Fruit fly (Drosophila melanogaster) whole organism, wandering third instar larva: ENCODE data around the gene Tep3.

Source experiments
- Abd-B ChIP-seq: fragments of >200 bp; optimal IDR thresholded peaks from 2 replicates; lab custom pipeline; 2017; ENCODE audit warnings: missing biosample characterization, missing genetic modification characterization
- CrebA ChIP-seq: fragments of 200-800 bp; sonication (Bioruptor generic); optimal IDR thresholded peaks from 2 replicates; lab custom pipeline; 2016; ENCODE audit warnings: missing biosample characterization, mild to moderate bottlenecking, missing genetic modification characterization, borderline replicate concordance
- GATAd ChIP-seq: sonication (Bioruptor generic); optimal IDR thresholded peaks from 2 replicates; lab custom pipeline; 2016; ENCODE audit warnings: missing biosample characterization, missing genetic modification characterization
- HLH106 ChIP-seq: fragments of 200-800 bp; optimal IDR thresholded peaks from 3 replicates; lab custom pipeline; 2019; ENCODE audit warnings: missing biosample characterization, mild to moderate bottlenecking, missing genetic modification characterization, moderate library complexity
- Hnf4 ChIP-seq: fragments of 200-800 bp; sonication (Bioruptor generic); optimal IDR thresholded peaks from 2 replicates; lab custom pipeline; 2016; ENCODE audit warnings: missing biosample characterization, mild to moderate bottlenecking, missing genetic modification characterization
- Hr78 ChIP-seq: fragments of >200 bp; optimal IDR thresholded peaks from 2 replicates; lab custom pipeline; 2017; ENCODE audit warnings: missing biosample characterization, missing genetic modification characterization
- Hr83 ChIP-seq: fragments of 200-300 bp; sonication (Bioruptor generic); optimal IDR thresholded peaks from 2 replicates; lab custom pipeline; 2016; ENCODE audit warnings: missing biosample characterization, mild to moderate bottlenecking, missing genetic modification characterization, moderate library complexity; ENCODE audit not compliant: poor library complexity, severe bottlenecking
- Jra ChIP-seq: sonication (Bioruptor generic); optimal IDR thresholded peaks from 2 replicates; lab custom pipeline; 2016; ENCODE audit warnings: missing biosample characterization, missing genetic modification characterization
- Mio ChIP-seq: sonication (Bioruptor generic); optimal IDR thresholded peaks from 2 replicates; lab custom pipeline; 2016; ENCODE audit warnings: missing biosample characterization, missing genetic modification characterization
- Myc ChIP-seq: fragments of >200 bp; optimal IDR thresholded peaks from 2 replicates; lab custom pipeline; 2017
- N ChIP-seq: fragments of >200 bp; optimal IDR thresholded peaks from 2 replicates; lab custom pipeline; 2018; ENCODE audit warnings: missing biosample characterization, missing external identifiers, missing genetic modification characterization
- OdsH ChIP-seq: fragments of 200-800 bp; sonication (Bioruptor generic); optimal IDR thresholded peaks from 2 replicates; lab custom pipeline; 2016; ENCODE audit warnings: missing biosample characterization, mild to moderate bottlenecking, missing genetic modification characterization
- Rel ChIP-seq, 2 experiments: fragments of 200-800 bp; sonication (Bioruptor generic) in 1 of 2; optimal IDR thresholded peaks; 2 replicates in 1 of 2; 3 replicates in 1 of 2; lab custom pipeline; 2016 to 2019; ENCODE audit warnings: mild to moderate bottlenecking in 2 of 2, missing biosample characterization in 2 of 2, missing genetic modification characterization in 2 of 2, moderate library complexity in 1 of 2
- Vsx2 ChIP-seq: fragments of 200-300, 225-300 bp; sonication (Bioruptor generic); optimal IDR thresholded peaks from 2 replicates; lab custom pipeline; 2018; ENCODE audit warnings: missing biosample characterization, missing genetic modification characterization; ENCODE audit not compliant: partially characterized antibody
- br ChIP-seq: fragments of 200-800 bp; sonication (Bioruptor generic); optimal IDR thresholded peaks from 2 replicates; lab custom pipeline; 2016; ENCODE audit warnings: missing biosample characterization, missing genetic modification characterization
- brk ChIP-seq: fragments of 200-800 bp; sonication (Bioruptor generic); optimal IDR thresholded peaks from 2 replicates; lab custom pipeline; 2016; ENCODE audit warnings: missing biosample characterization, mild to moderate bottlenecking, missing genetic modification characterization
- dl ChIP-seq, 2 experiments: fragments of 175-275, 200-275 bp in 1 of 2; fragments of 200-275 bp in 1 of 2; sonication (Bioruptor generic); optimal IDR thresholded peaks; lab custom pipeline; 2018; ENCODE audit warnings: mild to moderate bottlenecking in 2 of 2, missing biosample characterization in 2 of 2, missing genetic modification characterization in 2 of 2, moderate library complexity in 2 of 2; ENCODE audit not compliant: partially characterized antibody in 2 of 2, insufficient read depth in 1 of 2
- dmrt93B ChIP-seq: fragments of 200-800 bp; sonication (Bioruptor generic); optimal IDR thresholded peaks from 2 replicates; lab custom pipeline; 2018; ENCODE audit warnings: missing biosample characterization, mild to moderate bottlenecking, missing genetic modification characterization
- dsf ChIP-seq: sonication (Bioruptor generic); optimal IDR thresholded peaks from 2 replicates; lab custom pipeline; 2016; ENCODE audit warnings: missing biosample characterization, missing genetic modification characterization, borderline replicate concordance
- ey ChIP-seq: fragments of 200-800 bp; sonication (Bioruptor generic); optimal IDR thresholded peaks from 2 replicates; lab custom pipeline; 2016; ENCODE audit warnings: missing biosample characterization, missing genetic modification characterization
- foxo ChIP-seq, 2 experiments: fragments of 200-800 bp; sonication (Bioruptor generic); optimal IDR thresholded peaks; 2 replicates in 1 of 2; 3 replicates in 1 of 2; lab custom pipeline; 2016 to 2017; ENCODE audit warnings: missing biosample characterization in 2 of 2, missing genetic modification characterization in 2 of 2
- fru ChIP-seq: fragments of 200-800 bp; sonication (Bioruptor generic); optimal IDR thresholded peaks from 3 replicates; lab custom pipeline; 2016; ENCODE audit warnings: missing biosample characterization, mild to moderate bottlenecking, missing genetic modification characterization
- h ChIP-seq: fragments of 200-800 bp; sonication (Bioruptor generic); optimal IDR thresholded peaks from 3 replicates; lab custom pipeline; 2016; ENCODE audit warnings: missing biosample characterization, mild to moderate bottlenecking, missing genetic modification characterization
- jim ChIP-seq: fragments of 175-275, 200-325 bp; sonication (Bioruptor generic); optimal IDR thresholded peaks from 2 replicates; lab custom pipeline; 2016; ENCODE audit warnings: missing biosample characterization, mild to moderate bottlenecking, missing genetic modification characterization
- lola ChIP-seq: fragments of >200 bp; optimal IDR thresholded peaks from 2 replicates; lab custom pipeline; 2017; ENCODE audit warnings: missing biosample characterization, missing genetic modification characterization
- psq ChIP-seq: fragments of 200-800 bp; sonication (Bioruptor generic); optimal IDR thresholded peaks from 3 replicates; lab custom pipeline; 2017; ENCODE audit warnings: missing biosample characterization, mild to moderate bottlenecking, missing genetic modification characterization, moderate library complexity
- rgr ChIP-seq: fragments of 200-800 bp; sonication (Bioruptor generic); optimal IDR thresholded peaks from 3 replicates; lab custom pipeline; 2016; ENCODE audit warnings: missing biosample characterization, mild to moderate bottlenecking, missing genetic modification characterization
- sage ChIP-seq: fragments of 200-800 bp; sonication (Bioruptor generic); optimal IDR thresholded peaks from 2 replicates; lab custom pipeline; 2016; ENCODE audit warnings: missing biosample characterization, mild to moderate bottlenecking, missing genetic modification characterization
- sv ChIP-seq: fragments of 200-800 bp; sonication (Bioruptor generic); optimal IDR thresholded peaks from 3 replicates; lab custom pipeline; 2016; ENCODE audit warnings: missing biosample characterization, missing genetic modification characterization
- woc ChIP-seq: sonication (Bioruptor generic); optimal IDR thresholded peaks from 2 replicates; lab custom pipeline; 2016; ENCODE audit warnings: missing biosample characterization, mild to moderate bottlenecking, missing genetic modification characterization

The Tep3 gene

DNA sequence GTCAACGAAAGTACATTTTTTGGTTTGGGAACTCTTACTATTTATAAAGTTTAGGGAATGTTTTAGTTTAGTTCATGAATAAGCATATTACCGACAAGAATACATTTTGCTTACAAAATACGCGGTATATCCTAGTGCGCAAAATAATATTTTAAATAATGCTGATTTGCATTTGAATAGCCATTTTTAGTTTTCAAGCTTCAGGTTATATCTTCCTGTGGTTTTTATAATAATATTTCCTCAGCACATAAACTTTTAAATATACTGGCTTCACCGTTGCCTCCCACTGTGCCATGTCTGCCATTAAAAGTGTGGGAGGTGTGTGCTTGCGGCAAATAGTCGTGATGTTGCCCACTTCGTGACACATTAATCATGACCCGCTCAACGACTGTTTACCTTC, 42.5 kb upstream of the Tep3 start:
- no peak for TF ChIP-seq woc (GFP tag; lab: Kevin White, UChicago)
- TF ChIP-seq lola (GFP tag; lab: Kevin White, UChicago), result no peak
- TF ChIP-seq Mio (GFP tag; lab: Kevin White, UChicago), result no peak
- no peak for TF ChIP-seq N
- TF ChIP-seq rgr (GFP tag; lab: Kevin White, UChicago), result no peak
- no peak for TF ChIP-seq Jra
- no peak for TF ChIP-seq dl (GFP tag; optimal IDR thresholded peaks at IDR 0.05; lab: Kevin White, UChicago; ENCODE audit: insufficient read depth in 1 of 2, partially characterized antibody in 2 of 2)
- no peak for TF ChIP-seq HLH106
- TF ChIP-seq psq (GFP tag; lab: Kevin White, UChicago), result no peak
- no peak for TF ChIP-seq ey (GFP tag; lab: Kevin White, UChicago)
- TF ChIP-seq brk (GFP tag; lab: Kevin White, UChicago), result no peak

DNA sequence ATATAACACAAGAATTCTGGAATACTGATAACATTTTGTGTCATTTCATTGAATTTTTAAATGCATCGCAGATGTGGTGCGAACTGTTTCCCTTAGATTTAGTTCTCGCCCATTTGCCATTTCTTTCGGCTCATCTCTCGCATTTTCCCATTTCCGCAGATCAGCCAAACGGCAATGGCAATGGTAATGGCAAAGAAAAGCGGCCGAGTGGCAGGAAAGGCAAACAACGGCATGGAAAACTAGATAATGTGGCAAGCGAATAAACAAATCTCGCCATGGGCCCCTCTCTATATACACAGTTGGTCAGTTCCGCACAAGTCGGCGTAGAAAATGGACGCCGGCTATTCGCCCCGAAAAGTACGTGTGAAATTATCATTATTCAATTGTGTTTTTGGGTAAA, 36.9 kb upstream of the Tep3 start, which contains the start of gene Myo28B1:
Gene Myo28B1, plus strand, starts transcription at position 301 of the 400 bp plus-strand sequence.
- TF ChIP-seq dl (GFP tag; optimal IDR thresholded peaks at IDR 0.05; lab: Kevin White, UChicago; ENCODE audit: insufficient read depth in 1 of 2, partially characterized antibody in 2 of 2), result no peak
- no peak for TF ChIP-seq Jra
- TF ChIP-seq sage (GFP tag; lab: Kevin White, UChicago), result no peak
- no peak for TF ChIP-seq br
- TF ChIP-seq dmrt93B, result no peak
- TF ChIP-seq dsf (GFP tag; lab: Kevin White, UChicago), result no peak
- no peak for TF ChIP-seq Hr78
- no peak for TF ChIP-seq GATAd (GFP tag; lab: Kevin White, UChicago)
- no peak for TF ChIP-seq N
- TF ChIP-seq sv, result no peak
- no peak for TF ChIP-seq psq (GFP tag; lab: Kevin White, UChicago)
- TF ChIP-seq rgr (GFP tag; lab: Kevin White, UChicago), result no peak
- TF ChIP-seq Hr83 (GFP tag; lab: Kevin White, UChicago), result no peak
- TF ChIP-seq Hnf4 (GFP tag; lab: Kevin White, UChicago), result no peak
- no peak for TF ChIP-seq Myc
- TF ChIP-seq lola (GFP tag; lab: Kevin White, UChicago), result no peak
- TF ChIP-seq CrebA, result no peak
- no peak for TF ChIP-seq OdsH (GFP tag; lab: Kevin White, UChicago)

DNA sequence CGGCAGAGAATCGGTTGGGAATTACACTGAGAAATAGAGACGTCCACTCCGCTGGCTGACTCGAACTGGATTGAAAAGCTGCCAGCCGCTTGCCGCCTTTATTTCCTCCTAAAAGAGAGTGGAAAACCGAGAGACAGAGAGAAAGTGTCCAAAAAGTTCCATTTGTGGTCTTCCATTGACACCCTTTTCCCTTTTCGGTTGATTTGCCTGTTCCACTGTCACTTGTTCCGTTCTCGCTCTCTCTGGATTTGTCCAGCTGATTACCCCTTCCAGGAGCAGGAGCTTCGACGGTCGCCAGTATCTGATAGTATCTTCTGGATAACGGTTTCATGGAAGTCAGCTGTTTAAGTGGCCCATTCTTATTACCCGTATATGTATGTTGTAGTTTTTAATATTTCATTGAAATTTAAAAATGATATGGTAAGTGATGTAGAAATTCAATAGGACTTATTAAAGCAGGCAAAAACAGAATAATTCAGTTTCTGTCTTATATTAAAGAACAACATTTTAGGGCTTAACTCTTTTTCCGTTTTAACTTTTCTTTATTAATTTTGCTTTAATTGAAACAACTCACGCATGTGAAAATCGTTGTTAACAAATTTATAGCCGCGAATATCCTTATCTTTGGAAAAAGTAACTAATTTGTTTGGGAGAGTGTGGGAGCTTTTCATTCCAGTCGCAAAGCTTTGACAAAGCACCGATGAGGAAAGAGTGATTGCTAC, 27.4 kb upstream of the Tep3 start, which contains the start of gene Slob:
Gene Slob, minus strand, starts transcription at position 51 of the 722 bp plus-strand sequence.
- no peak for TF ChIP-seq ey (GFP tag; lab: Kevin White, UChicago)
- no peak for TF ChIP-seq foxo (GFP tag; optimal IDR thresholded peaks at IDR 0.05; lab: Kevin White, UChicago)
- no peak for TF ChIP-seq Abd-B (GFP tag; lab: Kevin White, UChicago)
- no peak for TF ChIP-seq jim (GFP tag; lab: Kevin White, UChicago)
- no peak for TF ChIP-seq woc (GFP tag; lab: Kevin White, UChicago)
- no peak for TF ChIP-seq CrebA
- no peak for TF ChIP-seq Rel (GFP tag; optimal IDR thresholded peaks at IDR 0.05; lab: Kevin White, UChicago)
- no peak for TF ChIP-seq Rel (tag; optimal IDR thresholded peaks at IDR 0.05; lab: Kevin White, UChicago)
- no peak for TF ChIP-seq Hnf4 (GFP tag; lab: Kevin White, UChicago)
- TF ChIP-seq fru (GFP tag; lab: Kevin White, UChicago), result no peak
- TF ChIP-seq GATAd (GFP tag; lab: Kevin White, UChicago), result no peak
- no peak for TF ChIP-seq Vsx2 (GFP tag; lab: Kevin White, UChicago)
- no peak for TF ChIP-seq br
- no peak for TF ChIP-seq h (GFP tag; lab: Kevin White, UChicago)
- no peak for TF ChIP-seq Hr78
- no peak for TF ChIP-seq Mio (GFP tag; lab: Kevin White, UChicago)

DNA sequence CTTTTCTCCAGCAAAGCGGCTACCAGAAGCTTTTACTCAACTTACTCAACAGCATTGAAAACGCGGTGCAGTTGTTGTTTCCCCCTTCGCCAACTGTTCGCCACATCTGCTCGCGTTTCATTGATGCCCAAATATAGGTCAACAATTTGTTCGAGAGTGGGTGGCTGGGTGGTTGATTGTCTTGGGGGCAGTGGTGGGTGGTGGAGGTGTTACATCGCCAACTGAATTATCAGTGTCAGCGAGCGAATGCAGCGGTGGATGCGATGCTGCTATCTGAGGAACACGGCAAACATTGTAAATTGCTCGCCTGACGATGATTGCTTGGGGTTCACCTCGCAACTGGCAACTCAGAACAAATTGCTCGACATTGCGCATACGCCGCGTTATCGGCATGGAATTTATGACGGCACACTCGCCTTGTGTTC, 26.8 kb upstream of the Tep3 start:
- no peak for TF ChIP-seq Hr83 (GFP tag; lab: Kevin White, UChicago)
- no peak for TF ChIP-seq Abd-B (GFP tag; lab: Kevin White, UChicago)
- no peak for TF ChIP-seq Rel (GFP tag; optimal IDR thresholded peaks at IDR 0.05; lab: Kevin White, UChicago)
- peak; percentile 82 for TF ChIP-seq Rel (tag; optimal IDR thresholded peaks at IDR 0.05; lab: Kevin White, UChicago)
- no peak for TF ChIP-seq dl (GFP tag; optimal IDR thresholded peaks at IDR 0.05; lab: Kevin White, UChicago; ENCODE audit: insufficient read depth in 1 of 2, partially characterized antibody in 2 of 2)
- TF ChIP-seq psq (GFP tag; lab: Kevin White, UChicago), result no peak
